Worm (Caenorhabditis elegans) whole organism, late embryonic: ENCODE measurements around the gene pals-25.
"Not testable (repeated sequence)": the region's sequence is repeated elsewhere in the genome, so short reads cannot be mapped to it uniquely, and the experiment has no call there.

Experiments used
- C38D4.7 ChIP-seq: fragments of 200-800 bp; sonication (Bioruptor generic); optimal IDR thresholded peaks from 2 replicates; lab custom pipeline; 2018; ENCODE audit warnings: mild to moderate bottlenecking, missing genetic modification characterization, moderate library complexity, missing compliant biosample characterization
- ama-1 ChIP-seq: fragments of 150-350 bp; optimal IDR thresholded peaks from 2 replicates; lab custom pipeline; 2014
- ceh-9 ChIP-seq: sonication (generic microtip); optimal IDR thresholded peaks from 2 replicates; lab custom pipeline; 2016; ENCODE audit warnings: mild to moderate bottlenecking, missing genetic modification characterization, inconsistent platforms, missing compliant biosample characterization
- ets-4 ChIP-seq: sonication (generic microtip); optimal IDR thresholded peaks from 2 replicates; lab custom pipeline; 2016; ENCODE audit warnings: missing genetic modification characterization, missing compliant biosample characterization
- hlh-8 ChIP-seq: sonication (generic microtip); optimal IDR thresholded peaks from 2 replicates; lab custom pipeline; 2016; ENCODE audit warnings: missing genotype, missing genetic modification characterization, missing compliant biosample characterization
- nfya-1 ChIP-seq: sonication (generic microtip); optimal IDR thresholded peaks from 2 replicates; lab custom pipeline; 2017; ENCODE audit warnings: missing genetic modification characterization, mild to moderate bottlenecking, missing compliant biosample characterization, antibody characterized with exemption, moderate library complexity

DNA sequence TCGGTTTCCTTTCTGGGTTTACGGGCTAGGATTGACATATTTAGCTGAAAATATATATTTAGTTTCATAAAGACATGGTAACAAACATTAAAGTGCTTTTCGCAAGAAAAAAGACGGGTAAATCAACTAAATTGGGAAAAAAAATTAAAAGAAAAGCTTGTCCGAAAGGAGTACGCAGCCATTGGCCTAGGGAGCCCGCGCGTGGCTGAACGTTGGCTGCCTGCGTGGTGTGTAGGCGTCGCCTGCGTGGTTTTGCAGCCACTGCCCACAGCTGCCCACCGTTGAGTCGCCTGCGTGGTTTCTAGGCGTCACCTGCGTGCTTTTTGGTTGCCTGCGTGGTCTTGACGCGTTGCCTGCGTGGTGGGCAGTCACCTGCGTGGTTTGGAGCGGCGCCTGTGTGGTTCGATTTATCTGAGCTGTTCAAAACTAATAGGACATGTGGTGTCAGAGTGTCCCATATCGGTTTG is 12.3 kb upstream of the pals-25 start, which contains the start of gene C29F9.12:
- not testable (repeated sequence) for TF ChIP-seq ama-1 (lab: Kevin White, UChicago); nfya-1 (tag; lab: Kevin White, UChicago); C38D4.7 (GFP tag; lab: Kevin White, UChicago); ceh-9 (tag; lab: Kevin White, UChicago); hlh-8; ets-4
